Fruit fly (Drosophila melanogaster): ENCODE measurements around the gene Obp19c.

dm6 chrX:20447865-20448584, 29.3 kb upstream of the Obp19c start:
- no peak for TF ChIP-seq CG6854 (GFP tag; optimal IDR thresholded peaks at IDR 0.05)
- no peak for TF ChIP-seq CG3919 (GFP tag; optimal IDR thresholded peaks at IDR 0.05)
- TF ChIP-seq Sox14 (GFP tag; optimal IDR thresholded peaks at IDR 0.05), result no peak
- TF ChIP-seq CG10669 (GFP tag; optimal IDR thresholded peaks at IDR 0.05), result peak; percentile 18
- TF ChIP-seq acj6 (GFP tag; optimal IDR thresholded peaks at IDR 0.05), result no peak
- TF ChIP-seq Gug (GFP tag; IDR thresholded peaks at IDR 0.05), result no peak
- TF ChIP-seq Lpt (GFP tag; optimal IDR thresholded peaks at IDR 0.05), result no peak
- TF ChIP-seq svp (GFP tag), result no peak
- no peak for TF ChIP-seq Smox (GFP tag; optimal IDR thresholded peaks at IDR 0.05)
- peak; percentile 9 for TF ChIP-seq CG4318 (GFP tag; optimal IDR thresholded peaks at IDR 0.05)
- no peak for TF ChIP-seq OdsH (GFP tag; optimal IDR thresholded peaks at IDR 0.05)
- peak; percentile 8 for TF ChIP-seq Hr4 (GFP tag; optimal IDR thresholded peaks at IDR 0.05)
- no peak for TF ChIP-seq Eip93F (GFP tag; optimal IDR thresholded peaks at IDR 0.05)
